Worm (Caenorhabditis elegans) whole organism, L2 larva: ENCODE measurements around the gene srd-34.

Source experiments
- ceh-16 ChIP-seq: fragments of 150-350 bp; optimal IDR thresholded peaks from 2 replicates; lab custom pipeline; 2014; ENCODE audit warnings: missing biosample characterization, missing genetic modification characterization
- dmd-4 ChIP-seq: sonication (generic microtip); optimal IDR thresholded peaks from 2 replicates; lab custom pipeline; 2017; ENCODE audit warnings: missing biosample characterization, missing genetic modification characterization
- elt-1 ChIP-seq: fragments of 150-350 bp; optimal IDR thresholded peaks from 2 replicates; lab custom pipeline; 2014; ENCODE audit warnings: missing biosample characterization, missing genetic modification characterization
- lin-13 ChIP-seq: fragments of 150-350 bp; optimal IDR thresholded peaks from 2 replicates; lab custom pipeline; 2014; ENCODE audit warnings: missing biosample characterization, missing genetic modification reagents, missing genetic modification characterization
- lin-39 ChIP-seq: fragments of 150-350 bp; optimal IDR thresholded peaks from 2 replicates; lab custom pipeline; 2014; ENCODE audit warnings: missing biosample characterization, missing genetic modification reagents, missing genetic modification characterization
- lsy-2 ChIP-seq, 2 experiments: fragments of 150-350 bp in 1 of 2; sonication (generic microtip) in 1 of 2; optimal IDR thresholded peaks; 2 replicates each; lab custom pipeline; 2014 to 2017; ENCODE audit warnings: missing biosample characterization in 2 of 2, missing genetic modification characterization in 2 of 2
- nhr-11 ChIP-seq: fragments of 150-350 bp; optimal IDR thresholded peaks from 2 replicates; lab custom pipeline; 2014; ENCODE audit warnings: missing biosample characterization, missing genetic modification characterization
- nhr-12 ChIP-seq: fragments of 150-350 bp; optimal IDR thresholded peaks from 2 replicates; lab custom pipeline; 2014; ENCODE audit warnings: missing biosample characterization, missing genetic modification characterization
- nhr-6 ChIP-seq: fragments of 150-350 bp; optimal IDR thresholded peaks from 2 replicates; lab custom pipeline; 2014; ENCODE audit warnings: missing biosample characterization, missing genetic modification characterization
- skn-1 ChIP-seq: sonication (generic microtip); optimal IDR thresholded peaks from 2 replicates; lab custom pipeline; 2017; ENCODE audit warnings: missing biosample characterization, missing genetic modification characterization
- zag-1 ChIP-seq: fragments of 150-350 bp; optimal IDR thresholded peaks from 2 replicates; lab custom pipeline; 2014; ENCODE audit warnings: missing biosample characterization, missing genetic modification characterization
- ztf-1 ChIP-seq: fragments of 200-800 bp; sonication (Bioruptor generic); conservative IDR thresholded peaks from 2 replicates; pipeline ENCODE4 v1.3.6; 2022; ENCODE audit warnings: missing genetic modification characterization, missing compliant biosample characterization
- ztf-11 ChIP-seq: sonication (generic microtip); optimal IDR thresholded peaks from 2 replicates; lab custom pipeline; 2017; ENCODE audit warnings: missing biosample characterization, missing genetic modification characterization

DNA sequence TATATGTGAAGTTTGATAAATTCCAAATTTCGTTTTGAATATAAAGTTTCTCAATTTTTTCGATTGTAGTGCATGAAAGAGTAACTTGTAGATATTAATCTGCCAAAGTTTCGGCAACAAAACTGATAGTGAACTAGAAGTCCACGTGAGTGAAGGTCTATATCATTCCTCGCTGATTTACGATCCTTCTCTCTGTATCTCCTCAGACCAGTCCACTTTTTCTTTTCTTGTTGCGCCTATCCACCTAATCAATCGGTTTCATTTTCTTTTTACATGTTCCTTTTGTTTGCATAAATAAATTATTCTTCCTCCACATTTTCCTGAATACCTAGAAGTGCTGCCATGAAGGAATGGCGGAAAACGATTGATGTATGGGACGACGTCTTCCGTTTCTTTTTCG lies 15.3 kb upstream of the srd-34 start:
- TF ChIP-seq lsy-2 (tag; optimal IDR thresholded peaks at IDR 0.05; lab: Kevin White, UChicago) (no peak), zag-1 (tag; lab: Kevin White, UChicago) (no peak), nhr-12 (tag; lab: Kevin White, UChicago) (no peak), ceh-16 (tag; lab: Kevin White, UChicago) (no peak), lin-13 (GFP tag; lab: Kevin White, UChicago) (no peak), ztf-11 (tag; lab: Kevin White, UChicago) (no peak), lin-39 (tag; lab: Kevin White, UChicago) (no peak), nhr-6 (tag; lab: Kevin White, UChicago) (no peak), dmd-4 (tag; lab: Kevin White, UChicago) (no peak), skn-1 (tag; lab: Kevin White, UChicago) (no peak), ztf-1 (no peak), nhr-11 (tag; lab: Kevin White, UChicago) (no peak), elt-1 (tag; lab: Kevin White, UChicago) (no peak)
